Fruit fly (Drosophila melanogaster) whole organism, embryonic: ENCODE measurements around the gene sals.

Source experiments
- C15 ChIP-seq: fragments of 200-800 bp; sonication (Bioruptor generic); IDR thresholded peaks from 3 replicates; pipeline ENCODE4 v1.3.6; 2022; ENCODE audit warnings: missing biosample characterization, missing genetic modification characterization
- CG10274 ChIP-seq: fragments of 200-800 bp; sonication (Bioruptor generic); optimal IDR thresholded peaks from 3 replicates; lab custom pipeline; 2017; ENCODE audit warnings: missing biosample characterization, mild to moderate bottlenecking, missing genetic modification characterization
- CG11247 ChIP-seq: fragments of 200-800 bp; sonication (Bioruptor generic); IDR thresholded peaks from 2 replicates; pipeline ENCODE4 v1.3.6; 2022; ENCODE audit warnings: missing biosample characterization, missing genetic modification characterization
- CG11456 ChIP-seq: fragments of 200-800 bp; sonication (Bioruptor generic); IDR thresholded peaks from 3 replicates; pipeline ENCODE4 v1.3.6; 2022; ENCODE audit warnings: missing biosample characterization, missing genetic modification characterization
- CG12071 ChIP-seq: fragments of 200-800 bp; sonication (Bioruptor generic); optimal IDR thresholded peaks from 3 replicates; lab custom pipeline; 2018; ENCODE audit warnings: missing biosample characterization, mild to moderate bottlenecking, missing genetic modification characterization
- CG13624 ChIP-seq: fragments of 200-800 bp; sonication (Bioruptor generic); optimal IDR thresholded peaks from 2 replicates; lab custom pipeline; 2016; ENCODE audit warnings: missing biosample characterization, missing genetic modification characterization
- CG16863 ChIP-seq: fragments of 200-800 bp; sonication (Bioruptor generic); optimal IDR thresholded peaks from 3 replicates; lab custom pipeline; 2016; ENCODE audit warnings: missing biosample characterization, missing genetic modification characterization
- CG17385 ChIP-seq: fragments of 200-800 bp; sonication (Bioruptor generic); optimal IDR thresholded peaks from 3 replicates; lab custom pipeline; 2018; ENCODE audit warnings: missing biosample characterization, mild to moderate bottlenecking, missing genetic modification characterization
- CG17802 ChIP-seq: fragments of 200-800 bp; sonication (Bioruptor generic); optimal IDR thresholded peaks from 2 replicates; lab custom pipeline; 2018; ENCODE audit warnings: missing biosample characterization, mild to moderate bottlenecking, missing genetic modification characterization, moderate library complexity
- CG18011 ChIP-seq: fragments of 200-800 bp; sonication (Bioruptor generic); optimal IDR thresholded peaks from 2 replicates; lab custom pipeline; 2017; ENCODE audit warnings: missing biosample characterization, missing genetic modification characterization, mild to moderate bottlenecking, moderate library complexity, missing genotype
- CG2678 ChIP-seq: fragments of 200-800 bp; sonication (Bioruptor generic); optimal IDR thresholded peaks from 3 replicates; lab custom pipeline; 2019; ENCODE audit warnings: missing biosample characterization, mild to moderate bottlenecking, missing genetic modification characterization, moderate library complexity
- CG3163 ChIP-seq: fragments of 200-800 bp; sonication (Bioruptor generic); optimal IDR thresholded peaks from 3 replicates; lab custom pipeline; 2016; ENCODE audit warnings: missing biosample characterization, missing genetic modification characterization
- CG32532 ChIP-seq: fragments of 200-800 bp; sonication (Bioruptor generic); IDR thresholded peaks from 2 replicates; pipeline ENCODE4 v1.3.6; 2022; ENCODE audit warnings: missing biosample characterization, missing genetic modification characterization
- CG4424 ChIP-seq: fragments of 200-800 bp; sonication (Bioruptor generic); optimal IDR thresholded peaks from 3 replicates; lab custom pipeline; 2016; ENCODE audit warnings: missing biosample characterization, missing genetic modification characterization
- CG6689 ChIP-seq: fragments of 200-800 bp; sonication (Bioruptor generic); IDR thresholded peaks from 2 replicates; pipeline ENCODE4 v1.3.6; 2022; ENCODE audit warnings: missing biosample characterization, missing genetic modification characterization
- CG6765 ChIP-seq: fragments of 200-800 bp; sonication (Bioruptor generic); optimal IDR thresholded peaks from 3 replicates; lab custom pipeline; 2017; ENCODE audit warnings: missing biosample characterization, mild to moderate bottlenecking, missing genetic modification characterization
- CG7372 ChIP-seq: fragments of 200-800 bp; sonication (Bioruptor generic); IDR thresholded peaks from 2 replicates; pipeline ENCODE4 v1.3.6; 2022; ENCODE audit warnings: missing biosample characterization, missing genetic modification characterization
- CG8765 ChIP-seq: fragments of 200-800 bp; sonication (Bioruptor generic); IDR thresholded peaks from 2 replicates; pipeline ENCODE4 v1.3.6; 2022; ENCODE audit warnings: missing biosample characterization, missing genetic modification characterization
- CG9437 ChIP-seq: fragments of 200-800 bp; sonication (Bioruptor generic); optimal IDR thresholded peaks from 2 replicates; lab custom pipeline; 2018; ENCODE audit warnings: missing biosample characterization, mild to moderate bottlenecking, missing genetic modification characterization
- CG9609 ChIP-seq: fragments of 200-800 bp; sonication (Bioruptor generic); optimal IDR thresholded peaks from 3 replicates; lab custom pipeline; 2016; ENCODE audit warnings: missing biosample characterization, missing genetic modification characterization
- CG9932 ChIP-seq: fragments of 200-800 bp; sonication (Bioruptor generic); IDR thresholded peaks from 2 replicates; pipeline ENCODE4 v1.3.6; 2022; ENCODE audit warnings: missing biosample characterization, missing genetic modification characterization
- Chrac-16 ChIP-seq: fragments of 200-800 bp; sonication (Bioruptor generic); optimal IDR thresholded peaks from 3 replicates; lab custom pipeline; 2016; ENCODE audit warnings: missing biosample characterization, missing genetic modification characterization
- CoRest ChIP-seq: fragments of 200-800 bp; sonication (Bioruptor generic); optimal IDR thresholded peaks from 3 replicates; lab custom pipeline; 2018; ENCODE audit warnings: missing biosample characterization, mild to moderate bottlenecking, missing genetic modification characterization, moderate library complexity
- E2f1 ChIP-seq: fragments of 200-800 bp; sonication (Bioruptor generic); IDR thresholded peaks from 2 replicates; pipeline ENCODE4 v1.3.6; 2022; ENCODE audit warnings: missing biosample characterization, missing genetic modification characterization
- ERR ChIP-seq: fragments of 200-800 bp; sonication (Bioruptor generic); optimal IDR thresholded peaks from 2 replicates; lab custom pipeline; 2016; ENCODE audit warnings: missing biosample characterization, missing genetic modification characterization
- Ets65A ChIP-seq: fragments of 200-800 bp; sonication (Bioruptor generic); peaks from one replicate; lab custom pipeline; 2016; ENCODE audit warnings: missing biosample characterization, missing genetic modification characterization
- Fer1 ChIP-seq: fragments of 200-800 bp; sonication (Bioruptor generic); optimal IDR thresholded peaks from 2 replicates; lab custom pipeline; 2017; ENCODE audit warnings: missing biosample characterization, mild to moderate bottlenecking, missing genetic modification characterization
- Gsc ChIP-seq: fragments of 200-800 bp; sonication (Bioruptor generic); IDR thresholded peaks from 2 replicates; pipeline ENCODE4 v1.3.6; 2022; ENCODE audit warnings: missing biosample characterization, missing genetic modification characterization
- H2.0 ChIP-seq: fragments of 200-800 bp; sonication (Bioruptor generic); IDR thresholded peaks from 2 replicates; pipeline ENCODE4 v1.3.6; 2022; ENCODE audit warnings: missing biosample characterization, missing genetic modification characterization
- Hmx ChIP-seq: fragments of 200-800 bp; sonication (Bioruptor generic); optimal IDR thresholded peaks from 2 replicates; lab custom pipeline; 2016; ENCODE audit warnings: missing biosample characterization, missing genetic modification characterization
- Hr3 ChIP-seq: fragments of 200-800 bp; sonication (Bioruptor generic); optimal IDR thresholded peaks from 3 replicates; lab custom pipeline; 2016; ENCODE audit warnings: missing biosample characterization, missing genetic modification characterization
- Med ChIP-seq: fragments of 200-800 bp; sonication (Bioruptor generic); peaks from one replicate; lab custom pipeline; 2016; ENCODE audit warnings: missing biosample characterization, missing genetic modification characterization, mild to moderate bottlenecking, inconsistent platforms, moderate library complexity
- Myb ChIP-seq: fragments of 200-800 bp; sonication (Bioruptor generic); optimal IDR thresholded peaks from 2 replicates; lab custom pipeline; 2016; ENCODE audit warnings: missing biosample characterization, missing genetic modification characterization
- Oaz ChIP-seq: fragments of 200-800 bp; sonication (Bioruptor generic); IDR thresholded peaks from 2 replicates; pipeline ENCODE4 v1.3.6; 2022; ENCODE audit warnings: missing biosample characterization, missing genetic modification characterization
- Optix ChIP-seq: fragments of 200-800 bp; sonication (Bioruptor generic); IDR thresholded peaks from 3 replicates; pipeline ENCODE4 v1.3.6; 2022; ENCODE audit warnings: missing biosample characterization, missing genetic modification characterization
- ase ChIP-seq: fragments of 200-800 bp; sonication (Bioruptor generic); IDR thresholded peaks from 3 replicates; pipeline ENCODE4 v1.3.6; 2022; ENCODE audit warnings: missing biosample characterization, missing genetic modification characterization
- bab2 ChIP-seq: fragments of 200-800 bp; sonication (Bioruptor generic); optimal IDR thresholded peaks from 2 replicates; lab custom pipeline; 2016; ENCODE audit warnings: missing biosample characterization, missing genetic modification characterization
- bbx ChIP-seq: fragments of 200-800 bp; sonication (Bioruptor generic); IDR thresholded peaks from 2 replicates; pipeline ENCODE4 v1.3.6; 2022; ENCODE audit warnings: missing biosample characterization, missing genetic modification characterization; ENCODE audit not compliant: partially characterized antibody
- crp ChIP-seq, 2 experiments: fragments of 200-800 bp; sonication (Bioruptor generic); optimal IDR thresholded peaks; 2 replicates in 1 of 2; 3 replicates in 1 of 2; lab custom pipeline; 2017; ENCODE audit warnings: missing biosample characterization in 2 of 2, missing genetic modification characterization in 2 of 2, mild to moderate bottlenecking in 1 of 2, moderate library complexity in 1 of 2
- danr ChIP-seq: fragments of 200-800 bp; sonication (Bioruptor generic); IDR thresholded peaks from 2 replicates; pipeline ENCODE4 v1.3.6; 2022; ENCODE audit warnings: missing biosample characterization, missing genetic modification characterization
- fd102C ChIP-seq: fragments of 200-800 bp; sonication (Bioruptor generic); optimal IDR thresholded peaks from 2 replicates; lab custom pipeline; 2018; ENCODE audit warnings: missing biosample characterization, mild to moderate bottlenecking, missing genetic modification characterization, moderate library complexity
- ftz-f1 ChIP-seq: fragments of 200-800 bp; sonication (Bioruptor generic); optimal IDR thresholded peaks from 2 replicates; lab custom pipeline; 2016; ENCODE audit warnings: missing biosample characterization, missing genetic modification characterization
- insv ChIP-seq, 2 experiments: fragments of 200-800 bp; sonication (Bioruptor generic); optimal IDR thresholded peaks; 3 replicates each; lab custom pipeline; 2016 to 2018; ENCODE audit warnings: missing biosample characterization in 2 of 2, missing genetic modification characterization in 2 of 2
- jumu ChIP-seq: fragments of 200-800 bp; sonication (Bioruptor generic); optimal IDR thresholded peaks from 3 replicates; lab custom pipeline; 2016; ENCODE audit warnings: missing biosample characterization, missing genetic modification characterization
- lbe ChIP-seq: fragments of 200-800 bp; sonication (Bioruptor generic); optimal IDR thresholded peaks from 2 replicates; lab custom pipeline; 2016; ENCODE audit warnings: missing biosample characterization, mild to moderate bottlenecking, missing genetic modification characterization
- nerfin-2 ChIP-seq: fragments of 200-800 bp; sonication (Bioruptor generic); IDR thresholded peaks from 2 replicates; pipeline ENCODE4 v1.3.6; 2022; ENCODE audit warnings: missing biosample characterization, missing genetic modification characterization; ENCODE audit not compliant: partially characterized antibody
- nmo ChIP-seq: fragments of 200-800 bp; sonication (Bioruptor generic); optimal IDR thresholded peaks from 2 replicates; lab custom pipeline; 2018; ENCODE audit warnings: missing biosample characterization, mild to moderate bottlenecking, missing genetic modification characterization, moderate library complexity
- phol ChIP-seq: fragments of 200-800 bp; sonication (Bioruptor generic); optimal IDR thresholded peaks from 3 replicates; lab custom pipeline; 2018; ENCODE audit warnings: missing biosample characterization, mild to moderate bottlenecking, missing genetic modification characterization, moderate library complexity
- row ChIP-seq: fragments of 200-800 bp; sonication (Bioruptor generic); IDR thresholded peaks from 3 replicates; pipeline ENCODE4 v1.3.6; 2022; ENCODE audit warnings: missing biosample characterization, missing genetic modification characterization
- sima ChIP-seq: fragments of 200-800 bp; sonication (Bioruptor generic); optimal IDR thresholded peaks from 2 replicates; lab custom pipeline; 2016; ENCODE audit warnings: missing biosample characterization, missing genetic modification characterization

sals gene

dm6 chr3R:11454210-11454904, 2.8 kb upstream of the sals start (continued):
- TF ChIP-seq nerfin-2 (GFP tag; lab: Robert Waterston, UW), result no peak
- TF ChIP-seq CG13624, result peak; percentile 59
- TF ChIP-seq ftz-f1 (GFP tag; lab: Kevin White, UChicago), result no peak
- TF ChIP-seq danr (GFP tag; lab: Robert Waterston, UW), result peak; percentile 64; the same call in 1 of the 2 replicates
- peak; percentile 35 for TF ChIP-seq nmo (GFP tag; lab: Kevin White, UChicago)
- peak; percentile 40 for TF ChIP-seq Hmx
- TF ChIP-seq E2f1 (GFP tag; lab: Robert Waterston, UW), result peak; percentile 47; the same call in 1 of the 2 replicates
- TF ChIP-seq Fer1 (GFP tag; lab: Kevin White, UChicago), result peak; percentile 46
- peak; percentile 76 for TF ChIP-seq CG32532 (GFP tag; lab: Robert Waterston, UW)
- TF ChIP-seq CG7372, result peak; percentile 64
- 0 out of 2 replicates have a peak, but pooled peaks have one; percentile 31 for TF ChIP-seq H2.0
- TF ChIP-seq CG9437 (GFP tag; lab: Kevin White, UChicago), result peak; percentile 41
- TF ChIP-seq CG8765 (GFP tag; lab: Robert Waterston, UW), result no peak
- peak; percentile 13 for TF ChIP-seq CG17385 (GFP tag; lab: Kevin White, UChicago)
- TF ChIP-seq jumu, result no peak
- peak; percentile 97 for TF ChIP-seq Ets65A
- peak; percentile 74 for TF ChIP-seq CG2678 (tag; lab: Kevin White, UChicago)
- TF ChIP-seq CG9932 (GFP tag; lab: Robert Waterston, UW), result peak; percentile 85
- TF ChIP-seq Hr3 (GFP tag; lab: Kevin White, UChicago), result peak; percentile 65
- TF ChIP-seq Chrac-16 (GFP tag; lab: Kevin White, UChicago), result peak; percentile 21
- TF ChIP-seq C15 (GFP tag; lab: Robert Waterston, UW), result 0 out of 3 replicates have a peak, but pooled peaks have one; percentile 31
- no peak for TF ChIP-seq bbx (GFP tag; lab: Robert Waterston, UW)
- peak; percentile 0 for TF ChIP-seq CG3163 (GFP tag; lab: Kevin White, UChicago)
- TF ChIP-seq phol (tag; lab: Kevin White, UChicago), result peak; percentile 43
- no peak for TF ChIP-seq CG17802 (tag; lab: Kevin White, UChicago)
- TF ChIP-seq CG11456 (GFP tag; lab: Robert Waterston, UW), result 0 out of 3 replicates have a peak, but pooled peaks have one; percentile 61
- TF ChIP-seq Med, result peak; percentile 93
- TF ChIP-seq insv (GFP tag; optimal IDR thresholded peaks at IDR 0.05; lab: Kevin White, UChicago), result no peak
- peak; percentile 72 for TF ChIP-seq row (GFP tag; lab: Robert Waterston, UW)
- peak; percentile 50; the same call in 1 of the 2 replicates for TF ChIP-seq CG11247 (GFP tag; lab: Robert Waterston, UW)
- TF ChIP-seq CG6765, result peak; percentile 33
- peak; percentile 97 for TF ChIP-seq CG10274
- peak; percentile 20 for TF ChIP-seq CG18011 (GFP tag; lab: Kevin White, UChicago)
- peak; percentile 22 for TF ChIP-seq CG12071 (GFP tag; lab: Kevin White, UChicago)
- TF ChIP-seq crp (GFP tag; optimal IDR thresholded peaks at IDR 0.05; lab: Kevin White, UChicago), result peak in 1 of 2 experiments; percentile 4
- TF ChIP-seq ase (GFP tag; lab: Robert Waterston, UW), result 0 out of 3 replicates have a peak, but pooled peaks have one; percentile 46
- TF ChIP-seq Oaz (GFP tag; lab: Robert Waterston, UW), result peak; percentile 51; the same call in 1 of the 2 replicates
- peak; percentile 39 for TF ChIP-seq Myb (GFP tag; lab: Kevin White, UChicago)
- TF ChIP-seq ERR, result no peak
- TF ChIP-seq bab2 (GFP tag; lab: Kevin White, UChicago), result peak; percentile 19
- TF ChIP-seq Gsc, result no peak
- TF ChIP-seq CoRest (tag; lab: Kevin White, UChicago), result peak; percentile 80
- no peak for TF ChIP-seq Optix (GFP tag; lab: Robert Waterston, UW)
- TF ChIP-seq lbe (GFP tag; lab: Kevin White, UChicago), result peak; percentile 18
- peak; percentile 3 for TF ChIP-seq CG16863 (GFP tag; lab: Kevin White, UChicago)
- peak; percentile 19 for TF ChIP-seq sima (GFP tag; lab: Kevin White, UChicago)
- TF ChIP-seq CG9609 (GFP tag; lab: Kevin White, UChicago), result peak; percentile 26
- peak; percentile 58 for TF ChIP-seq CG6689
- TF ChIP-seq CG4424 (GFP tag; lab: Kevin White, UChicago), result peak; percentile 11
- TF ChIP-seq fd102C (GFP tag; lab: Kevin White, UChicago), result no peak
